ENCODE assay signal across 5 worm cellular contexts in the genomic region with DNA sequence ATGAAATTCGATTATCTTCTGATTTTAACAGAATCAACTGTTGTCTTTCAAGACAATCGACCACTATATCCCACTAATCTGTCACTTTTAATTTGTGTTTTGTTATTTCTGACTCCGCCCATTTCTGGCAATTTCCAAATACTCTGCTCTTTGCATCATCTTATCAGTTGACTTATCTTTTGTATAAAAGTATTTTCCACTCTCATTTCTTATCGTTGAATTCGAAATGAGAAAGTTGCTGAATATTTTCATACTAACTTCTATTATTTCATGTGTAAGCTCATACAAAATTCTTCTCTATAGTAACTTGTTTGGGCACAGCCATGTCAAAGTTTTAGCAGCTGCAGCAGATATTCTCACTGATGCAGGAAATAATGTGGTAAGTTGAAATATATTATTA.
A peak's percentile ranks its signal among the peaks of the same experiment; 100 is the strongest.
TF ChIP-seq lines count a peak whose summit lies in the region.

A gene (plus strand): TSS at position 212 of the 400 bp plus-strand sequence.

TF ChIP-seq in whole organism, L1 larva, 84 proteins besides CTCF, POLR2A, EP300 and RAD21:
- peak; percentile 69 for TF ChIP-seq elt-2 (tag; optimal IDR thresholded peaks at IDR 0.05; lab: Kevin White, UChicago)
- no peak for TF ChIP-seq mep-1 (tag; optimal IDR thresholded peaks at IDR 0.05; lab: Kevin White, UChicago)
- no peak for TF ChIP-seq efl-1 (optimal IDR thresholded peaks at IDR 0.05; lab: Kevin White, UChicago)
- TF ChIP-seq efl-1 (GFP tag; optimal IDR thresholded peaks at IDR 0.05 in 1 of 2; lab: Kevin White, UChicago) = peak in 1 of 2 experiments; percentile 69

TF ChIP-seq in whole organism, L2 larva, 48 proteins besides CTCF, POLR2A, EP300 and RAD21:
- peak; percentile 31 for TF ChIP-seq sma-9 (GFP tag; optimal IDR thresholded peaks at IDR 0.05; lab: Kevin White, UChicago)
- no peak for TF ChIP-seq sma-9 (tag; optimal IDR thresholded peaks at IDR 0.05; lab: Kevin White, UChicago)
- no peak for TF ChIP-seq ztf-11 (tag; optimal IDR thresholded peaks at IDR 0.05; lab: Kevin White, UChicago)

TF ChIP-seq in whole organism, L3 larva, 47 proteins besides CTCF, POLR2A, EP300 and RAD21:
- TF ChIP-seq hmg-11 (tag; optimal IDR thresholded peaks at IDR 0.05; lab: Kevin White, UChicago) (no peak), ZK546.5 (tag; optimal IDR thresholded peaks at IDR 0.05; lab: Kevin White, UChicago) (no peak), elt-2 (tag; optimal IDR thresholded peaks at IDR 0.05; lab: Kevin White, UChicago) (peak; percentile 52), nhr-12 (tag; optimal IDR thresholded peaks at IDR 0.05; lab: Kevin White, UChicago) (no peak), nhr-11 (tag; optimal IDR thresholded peaks at IDR 0.05; lab: Kevin White, UChicago) (no peak), eor-1 (tag; optimal IDR thresholded peaks at IDR 0.05; lab: Kevin White, UChicago) (no peak)

TF ChIP-seq in whole organism, L4 larva, 104 proteins besides CTCF, POLR2A, EP300 and RAD21:
- TF ChIP-seq pqm-1 (tag; optimal IDR thresholded peaks at IDR 0.05; lab: Kevin White, UChicago) (no peak), rbr-2 (tag; optimal IDR thresholded peaks at IDR 0.05; lab: Kevin White, UChicago) (no peak), lin-1 (GFP tag; IDR thresholded peaks at IDR 0.05; lab: Robert Waterston, UW) (no peak), ceh-20 (GFP tag; IDR thresholded peaks at IDR 0.05; lab: Robert Waterston, UW) (no peak), pha-4 (GFP tag; IDR thresholded peaks at IDR 0.05; lab: Robert Waterston, UW) (no peak), pha-4 (tag; optimal IDR thresholded peaks at IDR 0.05; lab: Kevin White, UChicago) (no peak), daf-12 (tag; optimal IDR thresholded peaks at IDR 0.05; lab: Kevin White, UChicago) (no peak), ztf-7 (tag; optimal IDR thresholded peaks at IDR 0.05; lab: Kevin White, UChicago) (peak; percentile 57), aha-1 (tag; lab: Kevin White, UChicago) (peak; percentile 87), F26F4.8 (GFP tag; conservative IDR thresholded peaks at IDR 0.05; lab: Robert Waterston, UW) (no peak), gei-8 (GFP tag; optimal IDR thresholded peaks at IDR 0.05; lab: Kevin White, UChicago) (no peak), dpl-1 (GFP tag; optimal IDR thresholded peaks at IDR 0.05; lab: Kevin White, UChicago) (no peak), Y48G9A.11 (GFP tag; IDR thresholded peaks at IDR 0.05; lab: Robert Waterston, UW) (no peak), egl-27 (tag; optimal IDR thresholded peaks at IDR 0.05; lab: Kevin White, UChicago) (no peak)

TF ChIP-seq in whole organism, late embryonic, 69 proteins besides CTCF, POLR2A, EP300 and RAD21:
- TF ChIP-seq tbx-2 (tag; optimal IDR thresholded peaks at IDR 0.05; lab: Kevin White, UChicago) = no peak
- TF ChIP-seq pha-2 (tag; optimal IDR thresholded peaks at IDR 0.05; lab: Kevin White, UChicago) = no peak
- TF ChIP-seq elt-2 (tag; optimal IDR thresholded peaks at IDR 0.05; lab: Kevin White, UChicago) = peak; percentile 22
